Worm (Caenorhabditis elegans): ENCODE data around the gene mrpl-39.

DNA sequence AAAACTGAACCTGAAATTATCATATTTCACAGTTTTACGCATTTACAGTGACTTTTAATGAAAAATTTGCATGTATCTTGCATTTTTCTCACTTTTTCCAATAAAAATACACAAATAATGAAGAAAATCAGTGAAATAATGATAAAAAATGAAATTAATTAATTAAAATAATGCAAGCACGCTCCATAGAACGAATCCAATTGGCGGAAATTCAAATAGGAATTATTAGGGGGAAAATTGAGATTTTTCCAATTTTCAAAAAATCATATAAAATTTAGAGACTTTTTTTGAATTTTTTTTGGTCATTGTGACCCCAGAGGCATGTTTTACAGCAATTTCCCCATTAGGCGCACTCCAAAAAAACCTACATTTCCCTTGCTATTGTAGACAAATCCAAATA is 630 bp upstream of the mrpl-39 start:
- TF ChIP-seq ets-4 (tag; optimal IDR thresholded peaks at IDR 0.05), result no peak
- TF ChIP-seq hlh-6 (tag; optimal IDR thresholded peaks at IDR 0.05), result no peak
- TF ChIP-seq ama-1 (optimal IDR thresholded peaks at IDR 0.05), result no peak
- no peak for TF ChIP-seq unc-42 (tag; optimal IDR thresholded peaks at IDR 0.05)
- no peak for TF ChIP-seq dve-1 (tag; optimal IDR thresholded peaks at IDR 0.05)
- TF ChIP-seq ceh-9 (tag; optimal IDR thresholded peaks at IDR 0.05), result no peak
- no peak for TF ChIP-seq pha-4 (tag; optimal IDR thresholded peaks at IDR 0.05)
- no peak for TF ChIP-seq fkh-10 (GFP tag; optimal IDR thresholded peaks at IDR 0.05)
- TF ChIP-seq nhr-11 (tag; optimal IDR thresholded peaks at IDR 0.05), result no peak
- no peak for TF ChIP-seq lin-11 (tag; optimal IDR thresholded peaks at IDR 0.05)
- no peak for TF ChIP-seq K02D7.2 (tag; optimal IDR thresholded peaks at IDR 0.05)
- TF ChIP-seq lim-6 (tag; optimal IDR thresholded peaks at IDR 0.05), result no peak
- no peak for TF ChIP-seq rnt-1 (tag; optimal IDR thresholded peaks at IDR 0.05)
- TF ChIP-seq ceh-31 (tag; optimal IDR thresholded peaks at IDR 0.05), result no peak
